Fruit fly (Drosophila melanogaster) whole organism, adult: ENCODE measurements around the gene Paf-AHalpha.
A peak's percentile ranks its signal among the peaks of the same experiment; 100 is the strongest.

Experiments used
- CG11617 ChIP-seq: fragments of 200-800 bp; sonication (Bioruptor generic); optimal IDR thresholded peaks from 2 replicates; lab custom pipeline; 2017; ENCODE audit warnings: mild to moderate bottlenecking, missing biosample characterization, missing genetic modification reagents, missing genetic modification characterization
- CG12768 ChIP-seq: fragments of 200-800 bp; sonication (Bioruptor generic); optimal IDR thresholded peaks from 2 replicates; lab custom pipeline; 2017; ENCODE audit warnings: missing biosample characterization, missing genetic modification characterization, mild to moderate bottlenecking, moderate library complexity, missing genetic modification reagents
- CG14711 ChIP-seq: fragments of 200-800 bp; sonication (Bioruptor generic); optimal IDR thresholded peaks from 2 replicates; lab custom pipeline; 2018; ENCODE audit warnings: missing biosample characterization, mild to moderate bottlenecking, missing genetic modification characterization, moderate library complexity
- CG1620 ChIP-seq: fragments of 200-800 bp; sonication (Bioruptor generic); optimal IDR thresholded peaks from 2 replicates; lab custom pipeline; 2016; ENCODE audit warnings: missing biosample characterization, missing genetic modification characterization
- CG33017 ChIP-seq: fragments of 200-800 bp; sonication (Bioruptor generic); optimal IDR thresholded peaks from 2 replicates; lab custom pipeline; 2018; ENCODE audit warnings: missing biosample characterization, mild to moderate bottlenecking, missing genetic modification characterization, moderate library complexity
- CG5204 ChIP-seq: fragments of 200-800 bp; sonication (Bioruptor generic); optimal IDR thresholded peaks from 2 replicates; lab custom pipeline; 2016; ENCODE audit warnings: missing biosample characterization, missing genetic modification characterization
- CG7045 ChIP-seq: fragments of 200-800 bp; sonication (Bioruptor generic); optimal IDR thresholded peaks from 2 replicates; lab custom pipeline; 2017; ENCODE audit warnings: missing biosample characterization, mild to moderate bottlenecking, missing genetic modification characterization
- CG7101 ChIP-seq: fragments of 200-800 bp; sonication (Bioruptor generic); optimal IDR thresholded peaks from 2 replicates; lab custom pipeline; 2018; ENCODE audit warnings: missing biosample characterization, mild to moderate bottlenecking, missing genetic modification characterization, moderate library complexity
- Clk ChIP-seq: fragments of 200-800 bp; sonication (Bioruptor generic); optimal IDR thresholded peaks from 2 replicates; lab custom pipeline; 2017; ENCODE audit warnings: missing biosample characterization, missing genetic modification characterization
- Crg-1 ChIP-seq: fragments of 200-800 bp; sonication (Bioruptor generic); optimal IDR thresholded peaks from 2 replicates; lab custom pipeline; 2016; ENCODE audit warnings: missing biosample characterization, missing genetic modification characterization
- Hr96 ChIP-seq: fragments of 200-800 bp; sonication (Bioruptor generic); optimal IDR thresholded peaks from 2 replicates; lab custom pipeline; 2016; ENCODE audit warnings: missing biosample characterization, missing genetic modification characterization
- Mnt ChIP-seq: fragments of 200-800 bp; sonication (Bioruptor generic); optimal IDR thresholded peaks from 2 replicates; lab custom pipeline; 2016; ENCODE audit warnings: missing biosample characterization, mild to moderate bottlenecking, missing genetic modification characterization
- bab1 ChIP-seq: fragments of 200-800 bp; sonication (Bioruptor generic); optimal IDR thresholded peaks from 3 replicates; lab custom pipeline; 2019; ENCODE audit warnings: missing biosample characterization, mild to moderate bottlenecking, missing genetic modification characterization, moderate library complexity
- cic ChIP-seq: fragments of 200-800 bp; sonication (Bioruptor generic); optimal IDR thresholded peaks from 2 replicates; lab custom pipeline; 2017; ENCODE audit warnings: missing biosample characterization, mild to moderate bottlenecking, missing genetic modification characterization, moderate library complexity
- cnc ChIP-seq, 2 experiments: fragments of >200 bp; optimal IDR thresholded peaks; 2 replicates each; lab custom pipeline; 2017
- kay ChIP-seq: fragments of 200-800 bp; sonication (Bioruptor generic); peaks from one replicate; lab custom pipeline; 2016; ENCODE audit warnings: missing biosample characterization, missing genetic modification characterization, borderline replicate concordance
- ovo ChIP-seq: fragments of 200-800 bp; sonication (Bioruptor generic); optimal IDR thresholded peaks from 2 replicates; lab custom pipeline; 2016; ENCODE audit warnings: missing biosample characterization, missing genetic modification characterization
- pad ChIP-seq: fragments of 200-800 bp; sonication (Bioruptor generic); optimal IDR thresholded peaks from 3 replicates; lab custom pipeline; 2017; ENCODE audit warnings: missing biosample characterization, missing genetic modification characterization, mild to moderate bottlenecking, moderate library complexity, missing genetic modification reagents
- tj ChIP-seq: fragments of 200-800 bp; sonication (Bioruptor generic); optimal IDR thresholded peaks from 3 replicates; lab custom pipeline; 2017; ENCODE audit warnings: missing biosample characterization, mild to moderate bottlenecking, missing genetic modification characterization, moderate library complexity
- toe ChIP-seq: fragments of 200-800 bp; sonication (Bioruptor generic); optimal IDR thresholded peaks from 2 replicates; lab custom pipeline; 2016; ENCODE audit warnings: missing biosample characterization, missing genetic modification characterization

Gene Paf-AHalpha

dm6 chrX:15799085-15799557 is 13.7 kb upstream of the Paf-AHalpha start, which contains the start of the genes sordd2 and CG15602:
Gene sordd2, minus strand, starts transcription at chrX:15799162.
Gene CG15602, plus strand, starts transcription at chrX:15799426.
- TF ChIP-seq toe (GFP tag; lab: Kevin White, UChicago) = peak; percentile 13
- TF ChIP-seq kay (GFP tag; lab: Kevin White, UChicago) = peak; percentile 57

dm6 chrX:15795951-15796443 is 10.6 kb upstream of the Paf-AHalpha start, which contains the start of gene sordd1:
Gene sordd1, minus strand, starts transcription at chrX:15796028.
- TF ChIP-seq toe (GFP tag; lab: Kevin White, UChicago) = peak; percentile 34

DNA sequence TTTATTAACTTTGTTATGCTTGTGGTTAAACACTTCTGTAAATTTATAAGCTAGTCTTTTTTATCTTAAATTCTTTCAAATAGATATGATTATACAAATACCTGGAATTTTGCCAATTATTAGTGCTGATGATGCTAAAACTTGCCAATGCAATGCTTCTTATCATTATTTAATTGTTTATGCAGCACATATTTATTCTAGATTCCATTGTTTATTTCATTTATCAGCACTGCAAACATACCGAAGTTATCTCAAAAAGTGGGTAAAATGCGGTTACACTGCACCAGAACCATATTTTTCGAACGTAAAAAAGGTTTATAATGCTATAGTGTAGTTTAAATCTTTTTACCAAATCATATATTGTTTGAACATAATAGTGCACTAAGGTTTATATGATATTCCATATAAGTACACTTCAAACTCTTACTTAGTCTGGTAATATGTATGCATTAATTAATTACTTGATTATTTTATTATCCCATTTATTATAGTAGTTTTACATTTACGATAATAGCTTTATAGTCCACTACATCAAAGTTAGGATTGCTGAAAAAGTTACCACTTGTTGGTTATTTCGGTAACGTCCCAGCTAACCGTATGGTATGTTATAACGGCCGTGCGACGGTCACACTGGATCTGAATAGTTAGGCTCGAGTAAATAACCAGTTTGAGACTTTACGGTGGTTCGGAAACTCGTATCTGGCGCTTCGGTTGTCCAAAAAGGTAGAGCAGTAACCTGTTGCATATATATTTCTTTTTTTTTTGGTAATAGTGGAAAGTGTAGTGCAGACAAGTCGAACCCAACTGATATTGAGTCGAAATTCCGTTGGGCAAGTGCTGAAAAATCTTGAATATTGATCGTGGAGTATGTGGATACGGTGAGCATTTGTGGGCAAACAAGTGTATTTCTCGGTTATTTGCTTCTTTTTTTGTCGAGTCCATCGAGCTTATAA is 3.1 kb upstream of the Paf-AHalpha start, which contains the start of gene Rhp:
Gene Rhp (plus strand): TSS at position 663 of the 953 bp plus-strand sequence.
- no peak for TF ChIP-seq CG5204 (GFP tag; lab: Kevin White, UChicago)
- peak; percentile 47 for TF ChIP-seq Mnt (GFP tag; lab: Kevin White, UChicago)
- TF ChIP-seq CG33017 (tag; lab: Kevin White, UChicago) = peak; percentile 41
- TF ChIP-seq Crg-1 = peak; percentile 51
- TF ChIP-seq cnc (optimal IDR thresholded peaks at IDR 0.05; lab: Kevin White, UChicago) = no peak
- no peak for TF ChIP-seq Hr96 (GFP tag; lab: Kevin White, UChicago)
- no peak for TF ChIP-seq Clk (GFP tag; lab: Kevin White, UChicago)
- no peak for TF ChIP-seq kay (GFP tag; lab: Kevin White, UChicago)
- no peak for TF ChIP-seq toe (GFP tag; lab: Kevin White, UChicago)
- peak; percentile 45 for TF ChIP-seq CG12768 (GFP tag; lab: Kevin White, UChicago)
- TF ChIP-seq bab1 (GFP tag; lab: Kevin White, UChicago) = peak; percentile 24
- peak; percentile 62 for TF ChIP-seq CG11617
- peak; percentile 48 for TF ChIP-seq pad
- TF ChIP-seq cic (GFP tag; lab: Kevin White, UChicago) = peak; percentile 70
- TF ChIP-seq CG14711 = peak; percentile 62
- TF ChIP-seq CG7101 (tag; lab: Kevin White, UChicago) = peak; percentile 88
- peak; percentile 29 for TF ChIP-seq ovo
- peak; percentile 20 for TF ChIP-seq CG1620 (GFP tag; lab: Kevin White, UChicago)
- TF ChIP-seq tj (GFP tag; lab: Kevin White, UChicago) = peak; percentile 68
- TF ChIP-seq CG7045 (GFP tag; lab: Kevin White, UChicago) = peak; percentile 33

- no peak for TF ChIP-seq CG11617
- no peak for TF ChIP-seq ovo
- TF ChIP-seq Hr96 (GFP tag; lab: Kevin White, UChicago) = no peak
- no peak for TF ChIP-seq Clk (GFP tag; lab: Kevin White, UChicago)
- TF ChIP-seq cic (GFP tag; lab: Kevin White, UChicago) = no peak
- TF ChIP-seq CG1620 (GFP tag; lab: Kevin White, UChicago) = no peak
- no peak for TF ChIP-seq CG14711
- TF ChIP-seq bab1 (GFP tag; lab: Kevin White, UChicago) = no peak
- no peak for TF ChIP-seq Mnt (GFP tag; lab: Kevin White, UChicago)
- no peak for TF ChIP-seq toe (GFP tag; lab: Kevin White, UChicago)
- TF ChIP-seq Crg-1 = no peak
- TF ChIP-seq pad = no peak
- TF ChIP-seq CG7101 (tag; lab: Kevin White, UChicago) = no peak
- no peak for TF ChIP-seq kay (GFP tag; lab: Kevin White, UChicago)
- TF ChIP-seq tj (GFP tag; lab: Kevin White, UChicago) = no peak
- TF ChIP-seq CG7045 (GFP tag; lab: Kevin White, UChicago) = no peak
- TF ChIP-seq cnc (optimal IDR thresholded peaks at IDR 0.05; lab: Kevin White, UChicago) = no peak
- TF ChIP-seq CG33017 (tag; lab: Kevin White, UChicago) = no peak
- no peak for TF ChIP-seq CG12768 (GFP tag; lab: Kevin White, UChicago)
- no peak for TF ChIP-seq CG5204 (GFP tag; lab: Kevin White, UChicago)
These were observed 859 bp upstream of the Paf-AHalpha start for dm6 chrX:15786242-15786641.

DNA sequence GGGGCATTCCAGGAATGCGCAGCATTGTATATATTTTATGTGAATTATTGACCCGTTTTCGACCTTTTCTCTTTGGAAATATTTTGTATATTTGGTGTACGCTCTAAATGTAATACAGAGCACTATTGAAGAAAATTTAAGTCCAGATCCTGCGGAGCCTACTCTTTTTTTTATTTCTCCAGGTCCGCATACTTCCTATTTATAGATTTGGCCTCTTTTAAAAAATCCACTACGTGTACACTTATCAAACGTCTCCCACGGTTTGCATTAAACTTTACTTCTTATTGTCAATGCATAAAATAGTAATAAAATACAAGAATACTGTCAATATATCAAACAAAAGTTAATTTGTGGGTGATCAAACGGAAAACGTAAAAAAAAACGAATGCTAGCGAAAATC is 1.8 kb downstream of the Paf-AHalpha start, which contains the start of gene Efhc1.1:
Gene Efhc1.1 (minus strand): TSS at position 101 of the 400 bp plus-strand sequence.
- TF ChIP-seq pad (no peak), CG33017 (tag; lab: Kevin White, UChicago) (no peak), cnc (optimal IDR thresholded peaks at IDR 0.05; lab: Kevin White, UChicago) (no peak), CG14711 (no peak), CG5204 (GFP tag; lab: Kevin White, UChicago) (no peak), tj (GFP tag; lab: Kevin White, UChicago) (no peak), CG12768 (GFP tag; lab: Kevin White, UChicago) (no peak), cic (GFP tag; lab: Kevin White, UChicago) (no peak), ovo (no peak), Mnt (GFP tag; lab: Kevin White, UChicago) (no peak), CG7101 (tag; lab: Kevin White, UChicago) (no peak), CG11617 (no peak), bab1 (GFP tag; lab: Kevin White, UChicago) (no peak), Hr96 (GFP tag; lab: Kevin White, UChicago) (no peak)
